Fruit fly (Drosophila melanogaster): ENCODE measurements around the gene CG3014.

DNA sequence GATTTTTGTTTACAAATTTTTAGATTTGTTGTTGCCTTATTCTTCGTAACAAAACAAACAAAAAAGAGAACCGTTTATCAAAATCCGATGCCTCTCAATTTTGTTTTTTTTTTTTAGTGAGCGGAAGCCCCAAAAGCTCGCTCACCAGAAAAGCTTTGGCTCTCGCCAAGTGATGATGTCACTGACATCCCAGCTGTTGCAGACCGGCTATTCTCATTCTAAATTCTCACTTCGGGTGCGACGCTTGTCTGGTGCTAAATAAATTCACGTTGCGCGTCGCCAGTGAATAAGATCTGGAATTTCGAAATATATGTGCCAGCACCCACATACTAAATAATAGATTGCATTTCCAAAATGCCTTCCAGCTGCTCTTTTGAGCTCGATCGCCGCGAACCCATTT, 8.7 kb downstream of the CG3014 start, which contains the start of gene CG2641:
- no peak for TF ChIP-seq CTCF (optimal IDR thresholded peaks at IDR 0.05)
- no peak for TF ChIP-seq CG8478 (optimal IDR thresholded peaks at IDR 0.05)

Measured in S2 (cell line).